Worm (Caenorhabditis elegans) whole organism, mixed stage, embryonic: ENCODE measurements around the gene ZK370.6.
A peak's percentile ranks its signal among the peaks of the same experiment; 100 is the strongest.

Experiments
- M03D4.4 ChIP-seq: sonication (generic microtip); optimal IDR thresholded peaks from 2 replicates; lab custom pipeline; 2017; ENCODE audit warnings: mild to moderate bottlenecking, missing genetic modification characterization, missing compliant biosample characterization
- bed-3 ChIP-seq: fragments of 200-800 bp; sonication (Bioruptor generic); optimal IDR thresholded peaks from 3 replicates; lab custom pipeline; 2018; ENCODE audit warnings: mild to moderate bottlenecking, missing genetic modification characterization, moderate library complexity, missing compliant biosample characterization
- blmp-1 ChIP-seq: fragments of 150-350 bp; optimal IDR thresholded peaks from 2 replicates; lab custom pipeline; 2014; ENCODE audit warnings: missing biosample characterization, missing genetic modification characterization
- ceh-39 ChIP-seq: fragments of 150-350 bp; optimal IDR thresholded peaks from 2 replicates; lab custom pipeline; 2014; ENCODE audit warnings: missing biosample characterization, missing genetic modification characterization
- ceh-43 ChIP-seq: fragments of 200-800 bp; sonication (Bioruptor generic); optimal IDR thresholded peaks from 2 replicates; lab custom pipeline; 2018; ENCODE audit warnings: mild to moderate bottlenecking, missing genetic modification characterization, moderate library complexity, missing compliant biosample characterization
- ceh-83 ChIP-seq: fragments of 200-800 bp; sonication (Bioruptor generic); optimal IDR thresholded peaks from 2 replicates; lab custom pipeline; 2018; ENCODE audit warnings: mild to moderate bottlenecking, missing genetic modification characterization, missing compliant biosample characterization
- ces-1 ChIP-seq: fragments of 150-350 bp; optimal IDR thresholded peaks from 2 replicates; lab custom pipeline; 2014; ENCODE audit warnings: missing biosample characterization, missing genetic modification reagents, missing genetic modification characterization
- cnd-1 ChIP-seq: fragments of 200-800 bp; sonication (Bioruptor generic); optimal IDR thresholded peaks from 2 replicates; lab custom pipeline; 2018; ENCODE audit warnings: mild to moderate bottlenecking, missing genetic modification characterization, missing compliant biosample characterization
- drap-1 ChIP-seq: fragments of 200-800 bp; sonication (Bioruptor generic); optimal IDR thresholded peaks from 3 replicates; lab custom pipeline; 2018; ENCODE audit warnings: mild to moderate bottlenecking, missing genetic modification characterization, missing compliant biosample characterization
- elt-1 ChIP-seq: sonication (generic microtip); optimal IDR thresholded peaks from 2 replicates; lab custom pipeline; 2017; ENCODE audit warnings: missing genetic modification characterization, mild to moderate bottlenecking, missing compliant biosample characterization, antibody characterized with exemption, moderate library complexity, borderline replicate concordance; ENCODE audit not compliant: insufficient read depth
- elt-3 ChIP-seq: fragments of 150-350 bp; optimal IDR thresholded peaks from 2 replicates; lab custom pipeline; 2014; ENCODE audit warnings: missing biosample characterization, missing genetic modification characterization
- flh-1 ChIP-seq: fragments of 200-800 bp; sonication (Bioruptor generic); optimal IDR thresholded peaks from 2 replicates; lab custom pipeline; 2018; ENCODE audit warnings: mild to moderate bottlenecking, missing genetic modification characterization, moderate library complexity, missing compliant biosample characterization
- ham-2 ChIP-seq: fragments of 200-800 bp; sonication (Bioruptor generic); optimal IDR thresholded peaks from 2 replicates; lab custom pipeline; 2018; ENCODE audit warnings: mild to moderate bottlenecking, missing genetic modification characterization, missing compliant biosample characterization
- hlh-1 ChIP-seq: fragments of 150-350 bp; optimal IDR thresholded peaks from 2 replicates; lab custom pipeline; 2014; ENCODE audit warnings: missing biosample characterization, missing genetic modification reagents, missing genetic modification characterization
- lin-13 ChIP-seq: fragments of 150-350 bp; optimal IDR thresholded peaks from 2 replicates; lab custom pipeline; 2014; ENCODE audit warnings: missing biosample characterization, missing genetic modification characterization
- lin-32 ChIP-seq: fragments of 200-800 bp; sonication (Bioruptor generic); optimal IDR thresholded peaks from 2 replicates; lab custom pipeline; 2018; ENCODE audit warnings: mild to moderate bottlenecking, missing genetic modification characterization, missing compliant biosample characterization
- lsy-2 ChIP-seq: fragments of 150-350 bp; optimal IDR thresholded peaks from 2 replicates; lab custom pipeline; 2014; ENCODE audit warnings: missing biosample characterization, missing genetic modification characterization
- mab-5 ChIP-seq: fragments of 150-350 bp; optimal IDR thresholded peaks from 2 replicates; lab custom pipeline; 2014; ENCODE audit warnings: missing biosample characterization, missing genetic modification characterization
- mep-1 ChIP-seq: fragments of 150-350 bp; optimal IDR thresholded peaks from 2 replicates; lab custom pipeline; 2017; ENCODE audit warnings: missing biosample characterization, missing genetic modification reagents, missing genetic modification characterization, inconsistent platforms
- mls-2 ChIP-seq: sonication (generic microtip); optimal IDR thresholded peaks from 2 replicates; lab custom pipeline; 2016; ENCODE audit warnings: mild to moderate bottlenecking, missing genetic modification characterization, moderate library complexity, missing compliant biosample characterization
- nhr-12 ChIP-seq: fragments of 150-350 bp; optimal IDR thresholded peaks from 2 replicates; lab custom pipeline; 2014; ENCODE audit warnings: missing biosample characterization, missing genetic modification characterization
- nhr-2 ChIP-seq: fragments of 150-350 bp; optimal IDR thresholded peaks from 2 replicates; lab custom pipeline; 2014; ENCODE audit warnings: missing biosample characterization, missing genetic modification characterization
- nhr-237 ChIP-seq: fragments of 150-350 bp; optimal IDR thresholded peaks from 2 replicates; lab custom pipeline; 2014; ENCODE audit warnings: missing biosample characterization, missing genetic modification characterization
- nhr-28 ChIP-seq: fragments of 150-350 bp; optimal IDR thresholded peaks from 2 replicates; lab custom pipeline; 2014; ENCODE audit warnings: missing biosample characterization, missing genetic modification characterization
- nhr-76 ChIP-seq: sonication (generic microtip); optimal IDR thresholded peaks from 2 replicates; lab custom pipeline; 2017; ENCODE audit warnings: missing biosample characterization, missing genetic modification characterization
- pha-4 ChIP-seq: fragments of 150-350 bp; optimal IDR thresholded peaks from 2 replicates; lab custom pipeline; 2018; ENCODE audit warnings: missing biosample characterization, missing genetic modification reagents, missing genetic modification characterization
- sem-2 ChIP-seq: fragments of 200-800 bp; sonication (Bioruptor generic); optimal IDR thresholded peaks from 2 replicates; lab custom pipeline; 2018; ENCODE audit warnings: mild to moderate bottlenecking, missing genetic modification characterization, missing compliant biosample characterization
- snpc-4 ChIP-seq: fragments of 150-350 bp; optimal IDR thresholded peaks from 2 replicates; lab custom pipeline; 2014; ENCODE audit warnings: missing biosample characterization, missing genetic modification characterization
- sptf-1 ChIP-seq: sonication (generic microtip); optimal IDR thresholded peaks from 2 replicates; lab custom pipeline; 2017; ENCODE audit warnings: mild to moderate bottlenecking, missing genetic modification characterization, moderate library complexity, missing compliant biosample characterization
- tbx-8 ChIP-seq: fragments of 200-800 bp; sonication (Bioruptor generic); optimal IDR thresholded peaks from 2 replicates; lab custom pipeline; 2018; ENCODE audit warnings: mild to moderate bottlenecking, missing genetic modification characterization, moderate library complexity, missing compliant biosample characterization
- unc-120 ChIP-seq: sonication (generic microtip); optimal IDR thresholded peaks from 2 replicates; lab custom pipeline; 2017; ENCODE audit warnings: missing genetic modification characterization, missing compliant biosample characterization; ENCODE audit not compliant: poor library complexity, severe bottlenecking
- unc-39 ChIP-seq: fragments of 150-350 bp; optimal IDR thresholded peaks from 2 replicates; lab custom pipeline; 2014; ENCODE audit warnings: missing biosample characterization, missing genetic modification characterization
- unc-62 ChIP-seq: fragments of 150-350 bp; optimal IDR thresholded peaks from 2 replicates; lab custom pipeline; 2014; ENCODE audit warnings: missing biosample characterization, missing genetic modification reagents, missing genetic modification characterization
- zip-8 ChIP-seq: fragments of 150-350 bp; optimal IDR thresholded peaks from 2 replicates; lab custom pipeline; 2014; ENCODE audit warnings: missing biosample characterization, missing genetic modification characterization
- ztf-11 ChIP-seq: fragments of 150-350 bp; optimal IDR thresholded peaks from 2 replicates; lab custom pipeline; 2014; ENCODE audit warnings: missing biosample characterization, missing genetic modification characterization

The ZK370.6 gene

ce11 chrIII:8741276-8741860 lies 2.3 kb downstream of the ZK370.6 start, which contains the start of gene pdhk-2:
Gene pdhk-2, minus strand, starts transcription at chrIII:8741412.
- no peak for TF ChIP-seq blmp-1 (tag; lab: Kevin White, UChicago)
- peak; percentile 72 for TF ChIP-seq ceh-83 (GFP tag; lab: Kevin White, UChicago)
- peak; percentile 57 for TF ChIP-seq unc-62
- no peak for TF ChIP-seq ztf-11 (tag; lab: Kevin White, UChicago)
- TF ChIP-seq nhr-12, result no peak
- no peak for TF ChIP-seq elt-3
- TF ChIP-seq flh-1 (GFP tag; lab: Kevin White, UChicago), result peak; percentile 4
- TF ChIP-seq ceh-39 (tag; lab: Kevin White, UChicago), result peak; percentile 67
- no peak for TF ChIP-seq nhr-76 (tag; lab: Kevin White, UChicago)
- peak; percentile 76 for TF ChIP-seq pha-4 (tag; lab: Kevin White, UChicago)
- TF ChIP-seq elt-1 (tag; lab: Kevin White, UChicago), result peak; percentile 58
- peak; percentile 85 for TF ChIP-seq lsy-2 (tag; lab: Kevin White, UChicago)
- peak; percentile 64 for TF ChIP-seq cnd-1 (tag; lab: Kevin White, UChicago)
- peak; percentile 87 for TF ChIP-seq lin-13 (tag; lab: Kevin White, UChicago)
- peak; percentile 71 for TF ChIP-seq ceh-43 (GFP tag; lab: Kevin White, UChicago)
- no peak for TF ChIP-seq mab-5 (tag; lab: Kevin White, UChicago)
- TF ChIP-seq unc-39 (tag; lab: Kevin White, UChicago), result no peak
- peak; percentile 80 for TF ChIP-seq nhr-237 (tag; lab: Kevin White, UChicago)
- TF ChIP-seq M03D4.4 (tag; lab: Kevin White, UChicago), result peak; percentile 78
- TF ChIP-seq sptf-1 (tag; lab: Kevin White, UChicago), result peak; percentile 86
- no peak for TF ChIP-seq sem-2 (GFP tag; lab: Kevin White, UChicago)
- TF ChIP-seq tbx-8, result no peak
- TF ChIP-seq nhr-2, result no peak
- peak; percentile 81 for TF ChIP-seq mls-2 (tag; lab: Kevin White, UChicago)
- peak; percentile 31 for TF ChIP-seq bed-3
- peak; percentile 90 for TF ChIP-seq unc-120 (tag; lab: Kevin White, UChicago)
- TF ChIP-seq drap-1 (GFP tag; lab: Kevin White, UChicago), result peak; percentile 76
- TF ChIP-seq hlh-1 (tag; lab: Kevin White, UChicago), result peak; percentile 54
- peak; percentile 82 for TF ChIP-seq zip-8
- no peak for TF ChIP-seq snpc-4
- no peak for TF ChIP-seq nhr-28 (tag; lab: Kevin White, UChicago)
- peak; percentile 4 for TF ChIP-seq lin-32 (GFP tag; lab: Kevin White, UChicago)
- peak; percentile 39 for TF ChIP-seq ham-2 (GFP tag; lab: Kevin White, UChicago)
- peak; percentile 78 for TF ChIP-seq ces-1
- peak; percentile 90 for TF ChIP-seq mep-1 (tag; lab: Kevin White, UChicago)
- TF ChIP-seq, all 35 proteins: peak for 23

- TF ChIP-seq nhr-12, result no peak
- no peak for TF ChIP-seq ceh-83 (GFP tag; lab: Kevin White, UChicago)
- TF ChIP-seq hlh-1 (tag; lab: Kevin White, UChicago), result no peak
- TF ChIP-seq unc-120 (tag; lab: Kevin White, UChicago), result peak; percentile 2
- no peak for TF ChIP-seq lsy-2 (tag; lab: Kevin White, UChicago)
- TF ChIP-seq, all 35 proteins: peak for 1
Observed at ce11 chrIII:8739786-8740185, 3.9 kb downstream of the ZK370.6 start.

- TF ChIP-seq unc-39 (tag; lab: Kevin White, UChicago), result no peak
- TF ChIP-seq mep-1 (tag; lab: Kevin White, UChicago), result no peak
- TF ChIP-seq hlh-1 (tag; lab: Kevin White, UChicago), result no peak
- no peak for TF ChIP-seq lsy-2 (tag; lab: Kevin White, UChicago)
- TF ChIP-seq nhr-28 (tag; lab: Kevin White, UChicago), result no peak
- no peak for TF ChIP-seq nhr-12
- no peak for TF ChIP-seq ces-1
- no peak for TF ChIP-seq unc-62
- no peak for TF ChIP-seq mab-5 (tag; lab: Kevin White, UChicago)
Observed at ce11 chrIII:8739126-8739525, 4.5 kb downstream of the ZK370.6 start.
